Worm (Caenorhabditis elegans): ENCODE data around the gene B0252.1.
A peak's percentile ranks its signal among the peaks of the same experiment; 100 is the strongest.

B0252.1 gene

ce11 chrII:6884568-6884967 is 34.9 kb upstream of the B0252.1 start:
- TF ChIP-seq sptf-2 (GFP tag; optimal IDR thresholded peaks at IDR 0.05) = no peak
- TF ChIP-seq nhr-80 (tag; optimal IDR thresholded peaks at IDR 0.05) = peak; percentile 18

- peak; percentile 27; the same call in 1 of the 2 replicates for TF ChIP-seq hmg-1.2 (GFP tag; IDR thresholded peaks at IDR 0.05)
- TF ChIP-seq cebp-2 (GFP tag; IDR thresholded peaks at IDR 0.05) = no peak
Measured at ce11 chrII:6887319-6888005, 32.0 kb upstream of the B0252.1 start, which contains the start of gene pmp-2. pmp-2 (minus strand) TSS chrII:6887805.

ce11 chrII:6888211-6888610 is 31.3 kb upstream of the B0252.1 start:
- TF ChIP-seq lin-54 (GFP tag; optimal IDR thresholded peaks at IDR 0.05) (peak; percentile 44), tbp1 (GFP tag; optimal IDR thresholded peaks at IDR 0.05) (peak; percentile 59), snpc-3.4 (tag; optimal IDR thresholded peaks at IDR 0.05) (no peak), him-1 (tag; optimal IDR thresholded peaks at IDR 0.05) (peak; percentile 44), lin-35 (GFP tag; optimal IDR thresholded peaks at IDR 0.05) (peak in 1 of 3 experiments; percentile 32), madf-3 (GFP tag; IDR thresholded peaks at IDR 0.05) (0 out of 2 replicates have a peak, but pooled peaks have one; percentile 49), nhr-80 (tag; optimal IDR thresholded peaks at IDR 0.05) (peak; percentile 39), unc-62 (GFP tag; optimal IDR thresholded peaks at IDR 0.05) (no peak), madf-10 (tag; optimal IDR thresholded peaks at IDR 0.05) (peak; percentile 61), ama-1 (optimal IDR thresholded peaks at IDR 0.05) (peak; percentile 57), ama-1 (GFP tag; optimal IDR thresholded peaks at IDR 0.05) (no peak), ztf-26 (tag; optimal IDR thresholded peaks at IDR 0.05) (peak; percentile 59), ceh-40 (GFP tag; IDR thresholded peaks at IDR 0.05) (no peak), nhr-90 (tag; optimal IDR thresholded peaks at IDR 0.05) (peak; percentile 60), let-607 (tag; optimal IDR thresholded peaks at IDR 0.05) (peak in 1 of 2 experiments; percentile 4), pbrm-1 (GFP tag; IDR thresholded peaks at IDR 0.05) (0 out of 2 replicates have a peak, but pooled peaks have one; percentile 25), B0019.2 (GFP tag; conservative IDR thresholded peaks at IDR 0.05) (0 out of 2 replicates have a peak, but pooled peaks have one; percentile 21), ets-4 (GFP tag; optimal IDR thresholded peaks at IDR 0.05) (no peak), aptf-3 (GFP tag; IDR thresholded peaks at IDR 0.05) (no peak), nhr-27 (tag; optimal IDR thresholded peaks at IDR 0.05) (no peak), C06A6.2 (GFP tag; conservative IDR thresholded peaks at IDR 0.05) (peak; percentile 65), ceh-58 (GFP tag; IDR thresholded peaks at IDR 0.05) (no peak), somi-1 (GFP tag; optimal IDR thresholded peaks at IDR 0.05) (peak; percentile 34), chd-7 (tag; optimal IDR thresholded peaks at IDR 0.05) (peak; percentile 21), tbx-9 (tag; optimal IDR thresholded peaks at IDR 0.05; ENCODE audit: borderline replicate concordance) (no peak), K11D2.4 (GFP tag; IDR thresholded peaks at IDR 0.05) (peak; percentile 81), B0336.3 (GFP tag; IDR thresholded peaks at IDR 0.05) (peak; percentile 53; the same call in 1 of the 2 replicates), athp-1 (tag; optimal IDR thresholded peaks at IDR 0.05) (peak; percentile 56), hsf-1 (GFP tag; IDR thresholded peaks at IDR 0.05) (0 out of 2 replicates have a peak, but pooled peaks have one; percentile 19), F49E8.2 (tag; optimal IDR thresholded peaks at IDR 0.05; ENCODE audit: insufficient read depth) (no peak), T26A5.8 (tag; optimal IDR thresholded peaks at IDR 0.05) (no peak), egl-44 (GFP tag; IDR thresholded peaks at IDR 0.05) (no peak), ceh-27 (GFP tag; optimal IDR thresholded peaks at IDR 0.05) (no peak), hmg-1.2 (GFP tag; IDR thresholded peaks at IDR 0.05) (peak; percentile 42), cebp-2 (GFP tag; IDR thresholded peaks at IDR 0.05) (0 out of 2 replicates have a peak, but pooled peaks have one; percentile 24), lin-40 (tag; optimal IDR thresholded peaks at IDR 0.05) (peak; percentile 54), ztf-18 (tag; optimal IDR thresholded peaks at IDR 0.05) (no peak), snpc-4 (GFP tag; optimal IDR thresholded peaks at IDR 0.05) (no peak), snpc-4 (tag; optimal IDR thresholded peaks at IDR 0.05) (peak in 1 of 4 experiments; percentile 7), Y56A3A.18 (GFP tag; IDR thresholded peaks at IDR 0.05) (peak; percentile 68; the same call in 1 of the 2 replicates), repo-1 (tag; optimal IDR thresholded peaks at IDR 0.05) (peak; percentile 82), ekl-4 (GFP tag; IDR thresholded peaks at IDR 0.05) (0 out of 2 replicates have a peak, but pooled peaks have one; percentile 30), F52B5.7 (tag; optimal IDR thresholded peaks at IDR 0.05) (peak; percentile 66)
